Worm (Caenorhabditis elegans) whole organism, L4 larva: ENCODE results near the gene ulp-1.

Experiments
- F10B5.3 ChIP-seq: sonication (generic microtip); optimal IDR thresholded peaks from 2 replicates; lab custom pipeline; 2016; ENCODE audit warnings: mild to moderate bottlenecking, missing genetic modification characterization, missing compliant biosample characterization
- T20F7.1 ChIP-seq: fragments of 200-800 bp; sonication (Bioruptor generic); optimal IDR thresholded peaks from 2 replicates; lab custom pipeline; 2018; ENCODE audit warnings: mild to moderate bottlenecking, missing genetic modification characterization, missing compliant biosample characterization
- Y5F2A.4 ChIP-seq: fragments of 200-800 bp; sonication (Bioruptor generic); optimal IDR thresholded peaks from 2 replicates; lab custom pipeline; 2018; ENCODE audit warnings: mild to moderate bottlenecking, missing genetic modification characterization, missing compliant biosample characterization
- Y75B8A.6 ChIP-seq: fragments of 200-800 bp; sonication (Bioruptor generic); IDR thresholded peaks from 2 replicates; pipeline ENCODE4 v1.3.6; 2022; ENCODE audit warnings: missing genetic modification reagents, missing genetic modification characterization, missing compliant biosample characterization
- ZK546.5 ChIP-seq, 2 experiments: sonication (generic microtip); optimal IDR thresholded peaks; 2 replicates each; lab custom pipeline; 2017; ENCODE audit warnings: missing biosample characterization in 2 of 2, missing genetic modification characterization in 2 of 2
- ama-1 ChIP-seq: fragments of 150-350 bp; optimal IDR thresholded peaks from 2 replicates; lab custom pipeline; 2014; ENCODE audit warnings: inconsistent platforms, mixed read lengths
- arid-1 ChIP-seq: fragments of 200-800 bp; sonication (Bioruptor generic); conservative IDR thresholded peaks from 2 replicates; pipeline ENCODE4 v1.3.6; 2022; ENCODE audit warnings: missing genetic modification reagents, missing genetic modification characterization, missing compliant biosample characterization
- ceh-44 ChIP-seq: fragments of 200-800 bp; sonication (Bioruptor generic); IDR thresholded peaks from 2 replicates; pipeline ENCODE4 v1.3.6; 2022; ENCODE audit warnings: missing genetic modification reagents, missing genetic modification characterization, missing compliant biosample characterization
- ceh-62 ChIP-seq: sonication (generic microtip); optimal IDR thresholded peaks from 2 replicates; lab custom pipeline; 2017; ENCODE audit warnings: missing biosample characterization, missing genetic modification characterization
- ceh-82 ChIP-seq: sonication (generic microtip); optimal IDR thresholded peaks from 2 replicates; lab custom pipeline; 2017; ENCODE audit warnings: missing biosample characterization, missing genetic modification characterization
- ces-1 ChIP-seq: fragments of 150-350 bp; sonication (generic microtip); optimal IDR thresholded peaks from 4 replicates; lab custom pipeline; 2014; ENCODE audit warnings: missing biosample characterization, missing genetic modification reagents, missing genetic modification characterization
- cey-2 ChIP-seq: sonication (generic microtip); optimal IDR thresholded peaks from 3 replicates; lab custom pipeline; 2017; ENCODE audit warnings: missing genetic modification characterization, mild to moderate bottlenecking, missing compliant biosample characterization, antibody characterized with exemption, borderline replicate concordance; ENCODE audit not compliant: insufficient read depth
- ctbp-1 ChIP-seq: fragments of 200-800 bp; sonication (Bioruptor generic); IDR thresholded peaks from 2 replicates; pipeline ENCODE4 v1.3.6; 2022; ENCODE audit warnings: missing genetic modification reagents, missing genetic modification characterization, missing compliant biosample characterization
- dmd-6 ChIP-seq: fragments of 200-800 bp; sonication (Bioruptor generic); IDR thresholded peaks from 2 replicates; pipeline ENCODE4 v1.3.6; 2022; ENCODE audit warnings: missing genetic modification reagents, missing genetic modification characterization, missing compliant biosample characterization
- dmd-8 ChIP-seq: fragments of 200-800 bp; sonication (Bioruptor generic); IDR thresholded peaks from 2 replicates; pipeline ENCODE4 v1.3.6; 2022; ENCODE audit warnings: missing genetic modification characterization, missing compliant biosample characterization
- dpl-1 ChIP-seq: fragments of 150-350 bp; optimal IDR thresholded peaks from 2 replicates; lab custom pipeline; 2014; ENCODE audit warnings: missing biosample characterization, missing genetic modification reagents, missing genetic modification characterization
- duxl-1 ChIP-seq: sonication (generic microtip); optimal IDR thresholded peaks from 2 replicates; lab custom pipeline; 2016; ENCODE audit warnings: mild to moderate bottlenecking, missing genetic modification characterization, moderate library complexity, missing compliant biosample characterization; ENCODE audit not compliant: poor library complexity
- dve-1 ChIP-seq: sonication (generic microtip); optimal IDR thresholded peaks from 2 replicates; lab custom pipeline; 2017; ENCODE audit warnings: antibody characterized with exemption, mild to moderate bottlenecking, missing genetic modification characterization, missing compliant biosample characterization; ENCODE audit not compliant: insufficient read depth
- egl-43 ChIP-seq: fragments of 200-800 bp; sonication (Bioruptor generic); IDR thresholded peaks from 2 replicates; pipeline ENCODE4 v1.3.6; 2022; ENCODE audit warnings: missing genetic modification reagents, missing genetic modification characterization, missing compliant biosample characterization
- fkh-10 ChIP-seq: fragments of 150-350 bp; optimal IDR thresholded peaks from 2 replicates; lab custom pipeline; 2014; ENCODE audit warnings: missing biosample characterization, missing genetic modification reagents, missing genetic modification characterization
- fos-1 ChIP-seq: fragments of 150-350 bp; optimal IDR thresholded peaks from 2 replicates; lab custom pipeline; 2014; ENCODE audit warnings: missing biosample characterization, missing genetic modification characterization
- hlh-11 ChIP-seq: fragments of 200-800 bp; sonication (Bioruptor generic); optimal IDR thresholded peaks from 2 replicates; lab custom pipeline; 2018; ENCODE audit warnings: mild to moderate bottlenecking, missing genetic modification characterization, missing compliant biosample characterization
- hlh-30 ChIP-seq: sonication (generic microtip); optimal IDR thresholded peaks from 2 replicates; lab custom pipeline; 2017; ENCODE audit warnings: antibody characterized with exemption, mild to moderate bottlenecking, missing genetic modification characterization, missing compliant biosample characterization; ENCODE audit not compliant: insufficient read depth
- hmg-1.1 ChIP-seq: fragments of 200-800 bp; sonication (Bioruptor generic); IDR thresholded peaks from 2 replicates; pipeline ENCODE4 v1.3.6; 2022; ENCODE audit warnings: missing genetic modification reagents, missing genetic modification characterization, missing compliant biosample characterization
- lim-7 ChIP-seq: fragments of 200-800 bp; sonication (Bioruptor generic); IDR thresholded peaks from 2 replicates; pipeline ENCODE4 v1.3.6; 2022; ENCODE audit warnings: missing genetic modification characterization, missing compliant biosample characterization
- lin-15B ChIP-seq: fragments of 150-350 bp; sonication (generic microtip); optimal IDR thresholded peaks from 3 replicates; lab custom pipeline; 2014; ENCODE audit warnings: missing biosample characterization, missing genetic modification characterization
- lsy-2 ChIP-seq, 2 experiments: fragments of 150-350 bp in 1 of 2; sonication (generic microtip) in 1 of 2; optimal IDR thresholded peaks; 2 replicates each; lab custom pipeline; 2014 to 2017; ENCODE audit warnings: missing biosample characterization in 2 of 2, missing genetic modification characterization in 2 of 2
- mep-1 ChIP-seq: fragments of 150-350 bp; sonication (generic microtip); optimal IDR thresholded peaks from 3 replicates; lab custom pipeline; 2014; ENCODE audit warnings: missing biosample characterization, missing genetic modification characterization
- nhr-11 ChIP-seq: fragments of 150-350 bp; optimal IDR thresholded peaks from 2 replicates; lab custom pipeline; 2014; ENCODE audit warnings: missing biosample characterization, missing genetic modification characterization
- nhr-111 ChIP-seq: fragments of 200-800 bp; sonication (Bioruptor generic); optimal IDR thresholded peaks from 2 replicates; lab custom pipeline; 2018; ENCODE audit warnings: mild to moderate bottlenecking, missing genetic modification characterization, missing compliant biosample characterization
- nhr-25 ChIP-seq: sonication (generic microtip); optimal IDR thresholded peaks from 2 replicates; lab custom pipeline; 2017; ENCODE audit warnings: missing genetic modification characterization, mild to moderate bottlenecking, missing compliant biosample characterization, antibody characterized with exemption, moderate library complexity, borderline replicate concordance; ENCODE audit not compliant: insufficient read depth
- nhr-48 ChIP-seq: sonication (generic microtip); optimal IDR thresholded peaks from 2 replicates; lab custom pipeline; 2016; ENCODE audit warnings: mild to moderate bottlenecking, missing genetic modification characterization, missing compliant biosample characterization
- nhr-6 ChIP-seq: fragments of 150-350 bp; optimal IDR thresholded peaks from 2 replicates; lab custom pipeline; 2014; ENCODE audit warnings: missing biosample characterization, missing genetic modification characterization
- nhr-77 ChIP-seq: fragments of 150-350 bp; optimal IDR thresholded peaks from 2 replicates; lab custom pipeline; 2014; ENCODE audit warnings: missing biosample characterization, missing genetic modification characterization
- pha-4 ChIP-seq, 2 experiments: fragments of 150-350 bp in 1 of 2; fragments of 200-800 bp in 1 of 2; sonication (Bioruptor generic) in 1 of 2; IDR thresholded peaks in 1 of 2; optimal IDR thresholded peaks in 1 of 2; 2 replicates each; pipeline versions ENCODE4 v1.3.6 to Lab custom; 2014 to 2022; ENCODE audit warnings: missing genetic modification characterization in 2 of 2, missing genetic modification reagents in 2 of 2, missing biosample characterization in 1 of 2, missing compliant biosample characterization in 1 of 2
- rbr-2 ChIP-seq: sonication (generic microtip); optimal IDR thresholded peaks from 2 replicates; lab custom pipeline; 2016; ENCODE audit warnings: missing genotype, missing genetic modification characterization, missing compliant biosample characterization
- set-16 ChIP-seq: fragments of 200-800 bp; sonication (Bioruptor generic); IDR thresholded peaks from 2 replicates; pipeline ENCODE4 v1.3.6; 2022; ENCODE audit warnings: missing genetic modification reagents, missing genetic modification characterization, missing compliant biosample characterization
- skn-1 ChIP-seq: fragments of 150-350 bp; optimal IDR thresholded peaks from 2 replicates; lab custom pipeline; 2014; ENCODE audit warnings: missing biosample characterization, missing genetic modification characterization
- unc-62 ChIP-seq, 3 experiments: fragments of 150-350 bp in 1 of 3; sonication (generic microtip); optimal IDR thresholded peaks in 2 of 3; peaks in 1 of 3; 1 replicate in 1 of 3; 2 replicates in 2 of 3; lab custom pipeline; 2014 to 2017; ENCODE audit warnings: missing biosample characterization in 3 of 3, missing genetic modification characterization in 3 of 3, missing genetic modification reagents in 3 of 3, missing genotype in 1 of 3
- vab-7 ChIP-seq: fragments of 200-800 bp; sonication (Bioruptor generic); IDR thresholded peaks from 2 replicates; pipeline ENCODE4 v1.3.6; 2022; ENCODE audit warnings: missing genetic modification reagents, missing genetic modification characterization, missing compliant biosample characterization
- zag-1 ChIP-seq: fragments of 150-350 bp; optimal IDR thresholded peaks from 2 replicates; lab custom pipeline; 2014; ENCODE audit warnings: missing biosample characterization, missing genetic modification characterization
- zfp-3 ChIP-seq: fragments of 200-800 bp; sonication (Bioruptor generic); conservative IDR thresholded peaks from 2 replicates; pipeline ENCODE4 v1.3.6; 2022; ENCODE audit warnings: missing genetic modification reagents, missing genetic modification characterization, missing compliant biosample characterization
- zip-11 ChIP-seq: fragments of 200-800 bp; sonication (Bioruptor generic); IDR thresholded peaks from 2 replicates; pipeline ENCODE4 v1.3.6; 2022; ENCODE audit warnings: missing genetic modification characterization, missing compliant biosample characterization
- ztf-7 ChIP-seq: fragments of 150-350 bp; optimal IDR thresholded peaks from 2 replicates; lab custom pipeline; 2014; ENCODE audit warnings: missing biosample characterization, missing genetic modification characterization

Gene ulp-1

ce11 chrIII:5200349-5200748 lies 30.8 kb upstream of the ulp-1 start (continued):
- TF ChIP-seq fkh-10: no peak
- peak; percentile 19 for TF ChIP-seq T20F7.1 (GFP tag; lab: Kevin White, UChicago)
- peak in 1 of 2 experiments; percentile 38 for TF ChIP-seq unc-62 (GFP tag; optimal IDR thresholded peaks at IDR 0.05 in 1 of 2; lab: Kevin White, UChicago)
- no peak for TF ChIP-seq unc-62 (tag; optimal IDR thresholded peaks at IDR 0.05; lab: Kevin White, UChicago)
- no peak for TF ChIP-seq fos-1 (tag; lab: Kevin White, UChicago)
- no peak for TF ChIP-seq Y5F2A.4 (GFP tag; lab: Kevin White, UChicago)
- TF ChIP-seq zag-1 (tag; lab: Kevin White, UChicago): no peak
- TF ChIP-seq nhr-11: no peak
- peak; percentile 8 for TF ChIP-seq mep-1 (tag; lab: Kevin White, UChicago)
- TF ChIP-seq lin-15B (tag; lab: Kevin White, UChicago): no peak
- no peak for TF ChIP-seq nhr-6 (tag; lab: Kevin White, UChicago)
- no peak for TF ChIP-seq zfp-3 (GFP tag; lab: Robert Waterston, UW)
- TF ChIP-seq ctbp-1 (GFP tag; lab: Robert Waterston, UW): no peak
- no peak for TF ChIP-seq egl-43 (GFP tag; lab: Robert Waterston, UW)
- TF ChIP-seq, all 104 proteins: peak for 13

- 0 out of 2 replicates have a peak, but pooled peaks have one; percentile 31 for TF ChIP-seq pha-4 (GFP tag; IDR thresholded peaks at IDR 0.05; lab: Robert Waterston, UW)
- no peak for TF ChIP-seq pha-4 (tag; optimal IDR thresholded peaks at IDR 0.05; lab: Kevin White, UChicago)
- TF ChIP-seq ztf-7 (tag; lab: Kevin White, UChicago): no peak
- TF ChIP-seq, all 104 proteins: peak for 1
Observed at ce11 chrIII:5199577-5199976, 30.0 kb upstream of the ulp-1 start, which contains the start of gene emb-8. Gene emb-8 (minus strand): TSS chrIII:5199677.

ce11 chrIII:5196298-5197045 lies 26.9 kb upstream of the ulp-1 start:
- TF ChIP-seq skn-1 (no peak), dmd-6 (GFP tag; lab: Robert Waterston, UW) (peak; percentile 57), F10B5.3 (tag; lab: Kevin White, UChicago) (no peak), egl-43 (GFP tag; lab: Robert Waterston, UW) (0 out of 2 replicates have a peak, but pooled peaks have one; percentile 7), cey-2 (tag; lab: Kevin White, UChicago) (no peak), ceh-62 (tag; lab: Kevin White, UChicago) (no peak), ces-1 (GFP tag; lab: Kevin White, UChicago) (no peak), nhr-77 (tag; lab: Kevin White, UChicago) (peak; percentile 0), hlh-30 (tag; lab: Kevin White, UChicago) (no peak), nhr-48 (tag; lab: Kevin White, UChicago) (peak; percentile 61), arid-1 (GFP tag; lab: Robert Waterston, UW) (no peak), dpl-1 (GFP tag; lab: Kevin White, UChicago) (no peak), set-16 (GFP tag; lab: Robert Waterston, UW) (no peak), hmg-1.1 (GFP tag; lab: Robert Waterston, UW) (peak; percentile 29; the same call in 1 of the 2 replicates), lim-7 (GFP tag; lab: Robert Waterston, UW) (peak; percentile 58; the same call in 1 of the 2 replicates), Y75B8A.6 (GFP tag; lab: Robert Waterston, UW) (no peak; the same call in 1 of the 2 replicates), duxl-1 (tag; lab: Kevin White, UChicago) (peak; percentile 66), ZK546.5 (tag; optimal IDR thresholded peaks at IDR 0.05; lab: Kevin White, UChicago) (no peak), ceh-82 (tag; lab: Kevin White, UChicago) (no peak), dmd-8 (no peak), vab-7 (GFP tag; lab: Robert Waterston, UW) (no peak), ceh-44 (GFP tag; lab: Robert Waterston, UW) (no peak), rbr-2 (tag; lab: Kevin White, UChicago) (peak; percentile 14), hlh-11 (peak; percentile 24), nhr-25 (tag; lab: Kevin White, UChicago) (peak; percentile 27), ama-1 (lab: Kevin White, UChicago) (peak; percentile 55), lsy-2 (tag; optimal IDR thresholded peaks at IDR 0.05; lab: Kevin White, UChicago) (no peak), zag-1 (tag; lab: Kevin White, UChicago) (no peak), nhr-111 (GFP tag; lab: Kevin White, UChicago) (no peak), dve-1 (tag; lab: Kevin White, UChicago) (peak; percentile 61), zip-11 (no peak)
